Fruit fly (Drosophila melanogaster) whole organism, pupa: Measurements from ENCODE around the gene CG8141.

Source experiments
- Snoo ChIP-seq: fragments of 200-800 bp; sonication (Bioruptor generic); optimal IDR thresholded peaks from 3 replicates; lab custom pipeline; 2017; ENCODE audit warnings: missing biosample characterization, mild to moderate bottlenecking, missing genetic modification characterization, inconsistent platforms
- fd96Ca ChIP-seq: fragments of 200-800 bp; sonication (Bioruptor generic); IDR thresholded peaks from 3 replicates; pipeline ENCODE4 v1.3.6; 2022; ENCODE audit warnings: missing biosample characterization, missing genetic modification characterization

CG8141 gene

DNA sequence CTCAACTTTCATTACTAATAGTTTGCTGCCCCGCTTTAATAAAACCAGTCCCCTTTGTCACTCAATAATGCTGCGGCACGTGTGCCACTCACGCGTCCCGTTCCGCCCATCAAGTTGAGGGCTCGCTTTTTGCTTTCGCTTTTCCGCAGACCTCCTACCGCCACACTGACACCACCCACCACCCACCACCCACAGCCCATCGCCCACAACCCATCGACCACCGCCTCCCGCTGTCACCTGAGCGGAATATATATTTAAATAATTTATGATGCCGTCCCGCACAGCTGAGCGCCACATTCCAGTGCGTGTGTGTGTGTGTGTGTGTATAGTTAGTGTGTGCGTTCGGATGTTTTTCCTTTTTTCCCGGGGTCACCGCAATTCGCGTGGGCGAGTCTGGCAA, 50.3 kb downstream of the CG8141 start:
- TF ChIP-seq fd96Ca (GFP tag; lab: Robert Waterston, UW) (0 out of 3 replicates have a peak, but pooled peaks have one; percentile 10), Snoo (tag; lab: Kevin White, UChicago) (no peak)
